Fruit fly (Drosophila melanogaster): ENCODE measurements around the gene CG17726.

DNA sequence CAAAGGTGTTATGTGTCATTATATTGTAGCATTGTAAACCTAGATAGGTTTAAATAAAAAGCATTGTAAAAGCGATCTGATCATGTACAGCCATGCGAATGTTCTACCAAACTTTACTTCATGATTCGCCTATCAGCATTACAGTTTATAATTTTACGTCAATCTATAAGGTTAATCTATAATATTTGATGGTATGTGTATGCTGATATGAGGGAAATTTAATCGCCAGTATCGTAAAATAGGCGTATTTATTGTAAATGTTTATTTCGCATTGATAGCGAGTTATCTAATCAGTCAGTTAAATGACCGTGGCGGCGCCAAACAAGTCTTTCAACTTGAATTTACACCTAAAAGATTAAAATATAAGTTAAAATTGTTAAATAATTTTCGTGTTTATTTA is 49.0 kb upstream of the CG17726 start:
- TF ChIP-seq bab1 (GFP tag; optimal IDR thresholded peaks at IDR 0.05), result no peak
- no peak for TF ChIP-seq CG12768 (GFP tag; optimal IDR thresholded peaks at IDR 0.05)
- TF ChIP-seq CG5204 (GFP tag; optimal IDR thresholded peaks at IDR 0.05), result no peak

Measured in whole organism, adult.